Worm (Caenorhabditis elegans) whole organism, L4 larva: Measurements from ENCODE around the gene pup-2.

ENCODE experiments used
- F37D6.2 ChIP-seq: sonication (generic microtip); optimal IDR thresholded peaks from 2 replicates; lab custom pipeline; 2016; ENCODE audit warnings: mild to moderate bottlenecking, missing genetic modification characterization, missing compliant biosample characterization
- Y5F2A.4 ChIP-seq: fragments of 200-800 bp; sonication (Bioruptor generic); optimal IDR thresholded peaks from 2 replicates; lab custom pipeline; 2018; ENCODE audit warnings: mild to moderate bottlenecking, missing genetic modification characterization, missing compliant biosample characterization
- ZK546.5 ChIP-seq, 2 experiments: sonication (generic microtip); optimal IDR thresholded peaks; 2 replicates each; lab custom pipeline; 2017; ENCODE audit warnings: missing biosample characterization in 2 of 2, missing genetic modification characterization in 2 of 2
- ama-1 ChIP-seq: fragments of 150-350 bp; optimal IDR thresholded peaks from 2 replicates; lab custom pipeline; 2014; ENCODE audit warnings: inconsistent platforms, mixed read lengths
- ces-1 ChIP-seq: fragments of 150-350 bp; sonication (generic microtip); optimal IDR thresholded peaks from 4 replicates; lab custom pipeline; 2014; ENCODE audit warnings: missing biosample characterization, missing genetic modification reagents, missing genetic modification characterization
- egl-27 ChIP-seq: sonication (generic microtip); optimal IDR thresholded peaks from 3 replicates; lab custom pipeline; 2017; ENCODE audit warnings: missing biosample characterization, missing genetic modification reagents, missing genetic modification characterization
- fos-1 ChIP-seq: fragments of 150-350 bp; optimal IDR thresholded peaks from 2 replicates; lab custom pipeline; 2014; ENCODE audit warnings: missing biosample characterization, missing genetic modification characterization
- jun-1 ChIP-seq: fragments of 150-350 bp; optimal IDR thresholded peaks from 2 replicates; lab custom pipeline; 2014; ENCODE audit warnings: missing biosample characterization, missing genetic modification reagents, missing genetic modification characterization
- nhr-111 ChIP-seq: fragments of 200-800 bp; sonication (Bioruptor generic); optimal IDR thresholded peaks from 2 replicates; lab custom pipeline; 2018; ENCODE audit warnings: mild to moderate bottlenecking, missing genetic modification characterization, missing compliant biosample characterization
- nhr-28 ChIP-seq: fragments of 150-350 bp; optimal IDR thresholded peaks from 2 replicates; lab custom pipeline; 2014; ENCODE audit warnings: missing biosample characterization, missing genetic modification characterization
- nhr-77 ChIP-seq: fragments of 150-350 bp; optimal IDR thresholded peaks from 2 replicates; lab custom pipeline; 2014; ENCODE audit warnings: missing biosample characterization, missing genetic modification characterization
- pqm-1 ChIP-seq: sonication (generic microtip); optimal IDR thresholded peaks from 2 replicates; lab custom pipeline; 2017; ENCODE audit warnings: missing biosample characterization, missing genetic modification characterization
- unc-39 ChIP-seq: sonication (generic microtip); optimal IDR thresholded peaks from 2 replicates; lab custom pipeline; 2017; ENCODE audit warnings: missing biosample characterization, missing genetic modification characterization

ce11 chrIII:5138940-5139533, 46.7 kb upstream of the pup-2 start:
- no peak for TF ChIP-seq Y5F2A.4 (GFP tag; lab: Kevin White, UChicago)
- no peak for TF ChIP-seq nhr-111 (GFP tag; lab: Kevin White, UChicago)
- TF ChIP-seq pqm-1: no peak
- no peak for TF ChIP-seq nhr-28 (tag; lab: Kevin White, UChicago)
- TF ChIP-seq jun-1 (tag; lab: Kevin White, UChicago): no peak
- TF ChIP-seq ama-1: no peak
- no peak for TF ChIP-seq nhr-77 (tag; lab: Kevin White, UChicago)
- TF ChIP-seq unc-39: no peak
- no peak for TF ChIP-seq ZK546.5 (tag; optimal IDR thresholded peaks at IDR 0.05; lab: Kevin White, UChicago)
- TF ChIP-seq egl-27 (tag; lab: Kevin White, UChicago): no peak
- no peak for TF ChIP-seq fos-1 (tag; lab: Kevin White, UChicago)
- no peak for TF ChIP-seq ces-1 (GFP tag; lab: Kevin White, UChicago)
- no peak for TF ChIP-seq F37D6.2 (tag; lab: Kevin White, UChicago)
